Worm (Caenorhabditis elegans): ENCODE data around the gene nlp-22.

DNA sequence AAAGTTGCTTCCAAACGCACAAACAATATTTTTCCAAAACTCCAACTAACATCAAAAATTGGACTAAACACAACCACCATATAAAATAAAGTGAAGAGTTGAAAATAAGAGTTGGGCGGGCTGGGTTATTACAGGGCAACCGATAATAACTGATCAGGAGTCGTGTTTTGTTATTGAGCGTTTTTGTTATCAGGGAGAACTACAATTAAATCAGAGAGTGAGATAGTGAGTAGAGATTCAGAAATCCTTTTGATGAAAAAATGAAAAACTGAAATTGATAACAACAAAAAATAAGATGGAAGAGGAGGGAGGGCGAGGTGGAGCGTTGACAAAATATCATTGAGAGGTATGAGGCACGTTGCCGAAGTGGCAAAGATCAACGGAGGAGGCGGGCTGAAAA lies 21.4 kb downstream of the nlp-22 start:
- TF ChIP-seq Y53F4B.3 (GFP tag; IDR thresholded peaks at IDR 0.05) (no peak), tbx-9 (tag; optimal IDR thresholded peaks at IDR 0.05; ENCODE audit: borderline replicate concordance) (no peak), rec-8 (tag; optimal IDR thresholded peaks at IDR 0.05) (no peak), hmg-20 (GFP tag; IDR thresholded peaks at IDR 0.05) (no peak), snpc-1.3 (tag; optimal IDR thresholded peaks at IDR 0.05; ENCODE audit: insufficient read depth) (no peak), C17E4.6 (GFP tag; IDR thresholded peaks at IDR 0.05) (no peak), rpc-1 (optimal IDR thresholded peaks at IDR 0.05) (no peak), rpc-1 (tag; optimal IDR thresholded peaks at IDR 0.05) (no peak)

All from whole organism, young adult.